Fruit fly (Drosophila melanogaster): Measurements from ENCODE around the gene CG3246.
A peak's percentile ranks its signal among the peaks of the same experiment; 100 is the strongest.

Gene CG3246

dm6 chr2L:3477057-3477755, 15.5 kb upstream of the CG3246 start (continued):
- TF ChIP-seq Stat92E (GFP tag; optimal IDR thresholded peaks at IDR 0.05) (no peak), ham (GFP tag; IDR thresholded peaks at IDR 0.05) (no peak), sc (optimal IDR thresholded peaks at IDR 0.05) (no peak), sc (GFP tag; optimal IDR thresholded peaks at IDR 0.05) (no peak), nom (GFP tag; optimal IDR thresholded peaks at IDR 0.05) (no peak), Fer3 (tag; optimal IDR thresholded peaks at IDR 0.05) (no peak), Blimp-1 (GFP tag; optimal IDR thresholded peaks at IDR 0.05) (no peak), exex (tag; optimal IDR thresholded peaks at IDR 0.05) (no peak), CG11560 (tag; IDR thresholded peaks at IDR 0.05) (no peak), CG3995 (GFP tag; optimal IDR thresholded peaks at IDR 0.05) (no peak), CG6854 (GFP tag; optimal IDR thresholded peaks at IDR 0.05) (no peak), Deaf1 (tag; optimal IDR thresholded peaks at IDR 0.05) (no peak), Side (GFP tag; optimal IDR thresholded peaks at IDR 0.05) (no peak), CG1233 (GFP tag; optimal IDR thresholded peaks at IDR 0.05) (peak; percentile 16), rib (GFP tag; IDR thresholded peaks at IDR 0.05) (no peak), gro (GFP tag; optimal IDR thresholded peaks at IDR 0.05) (peak; percentile 1), CG7556 (GFP tag; optimal IDR thresholded peaks at IDR 0.05) (peak; percentile 60), crp (GFP tag; optimal IDR thresholded peaks at IDR 0.05) (no peak), Mes4 (GFP tag; optimal IDR thresholded peaks at IDR 0.05) (no peak), CG5245 (GFP tag; optimal IDR thresholded peaks at IDR 0.05) (no peak), CG9609 (GFP tag; optimal IDR thresholded peaks at IDR 0.05) (peak; percentile 44), z (GFP tag; IDR thresholded peaks at IDR 0.05) (no peak), HLH54F (GFP tag; optimal IDR thresholded peaks at IDR 0.05) (peak; percentile 51), CG7928 (GFP tag; optimal IDR thresholded peaks at IDR 0.05) (no peak), Vsx1 (GFP tag; optimal IDR thresholded peaks at IDR 0.05) (no peak), ken (GFP tag; IDR thresholded peaks at IDR 0.05) (peak; percentile 6; the same call in 1 of the 3 replicates), CG1024 (GFP tag; IDR thresholded peaks at IDR 0.05) (no peak), br (optimal IDR thresholded peaks at IDR 0.05) (no peak), sr (GFP tag; IDR thresholded peaks at IDR 0.05) (peak; percentile 95), grau (tag; optimal IDR thresholded peaks at IDR 0.05) (peak; percentile 56), hkb (optimal IDR thresholded peaks at IDR 0.05) (no peak), hkb (GFP tag; IDR thresholded peaks at IDR 0.05) (no peak), CTCF (GFP tag; optimal IDR thresholded peaks at IDR 0.05) (no peak), crc (GFP tag; optimal IDR thresholded peaks at IDR 0.05) (no peak), CG2120 (GFP tag; optimal IDR thresholded peaks at IDR 0.05) (peak; percentile 83), CG4282 (GFP tag; optimal IDR thresholded peaks at IDR 0.05) (no peak), gcm2 (GFP tag; optimal IDR thresholded peaks at IDR 0.05) (no peak), CG6813 (GFP tag; optimal IDR thresholded peaks at IDR 0.05) (no peak), Hsf (GFP tag; optimal IDR thresholded peaks at IDR 0.05) (peak; percentile 41), bab2 (GFP tag; optimal IDR thresholded peaks at IDR 0.05) (no peak), B-H1 (GFP tag; IDR thresholded peaks at IDR 0.05) (peak; percentile 27; the same call in 1 of the 3 replicates), Nf-YC (tag; optimal IDR thresholded peaks at IDR 0.05) (no peak), salm (tag; optimal IDR thresholded peaks at IDR 0.05) (no peak), B-H2 (GFP tag; optimal IDR thresholded peaks at IDR 0.05) (peak; percentile 53), CG9437 (GFP tag; optimal IDR thresholded peaks at IDR 0.05) (peak; percentile 48), CG8924 (tag; optimal IDR thresholded peaks at IDR 0.05) (no peak), Gsc (GFP tag; IDR thresholded peaks at IDR 0.05) (no peak), CG15601 (tag; optimal IDR thresholded peaks at IDR 0.05) (no peak), CG13894 (tag; optimal IDR thresholded peaks at IDR 0.05) (no peak), Antp (GFP tag; optimal IDR thresholded peaks at IDR 0.05) (no peak), usp (GFP tag; optimal IDR thresholded peaks at IDR 0.05) (no peak), CG12155 (GFP tag; optimal IDR thresholded peaks at IDR 0.05) (peak; percentile 39)
